Worm (Caenorhabditis elegans) whole organism, young adult: ENCODE data around the gene col-88.

Experiments used
- B0035.1 ChIP-seq: sonication (generic microtip); optimal IDR thresholded peaks from 2 replicates; lab custom pipeline; 2016; ENCODE audit warnings: missing genetic modification characterization, mild to moderate bottlenecking, missing compliant biosample characterization, missing genotype, missing genetic modification reagents
- C17E4.6 ChIP-seq: fragments of 200-800 bp; sonication (Bioruptor generic); IDR thresholded peaks from 2 replicates; pipeline ENCODE4 v1.3.6; 2022; ENCODE audit warnings: missing genetic modification reagents, missing genetic modification characterization, missing compliant biosample characterization
- D2030.7 ChIP-seq: fragments of 200-800 bp; sonication (Bioruptor generic); IDR thresholded peaks from 2 replicates; pipeline ENCODE4 v1.3.6; 2022; ENCODE audit warnings: missing genetic modification reagents, missing genetic modification characterization, missing compliant biosample characterization
- F22D6.2 ChIP-seq: sonication (generic microtip); optimal IDR thresholded peaks from 2 replicates; lab custom pipeline; 2016; ENCODE audit warnings: mild to moderate bottlenecking, missing genetic modification characterization, missing compliant biosample characterization
- F33H1.4 ChIP-seq: fragments of 200-800 bp; sonication (Bioruptor generic); IDR thresholded peaks from 2 replicates; pipeline ENCODE4 v1.3.6; 2022; ENCODE audit warnings: missing genetic modification reagents, missing genetic modification characterization, missing compliant biosample characterization
- F39B2.1 ChIP-seq: fragments of 200-800 bp; sonication (Bioruptor generic); IDR thresholded peaks from 2 replicates; pipeline ENCODE4 v1.3.6; 2022; ENCODE audit warnings: missing genetic modification reagents, missing genetic modification characterization, missing compliant biosample characterization
- F52B5.7 ChIP-seq: sonication (generic microtip); optimal IDR thresholded peaks from 2 replicates; lab custom pipeline; 2016; ENCODE audit warnings: mild to moderate bottlenecking, missing genetic modification characterization, missing compliant biosample characterization
- F57A8.1 ChIP-seq: fragments of 200-800 bp; sonication (Bioruptor generic); optimal IDR thresholded peaks from 2 replicates; lab custom pipeline; 2018; ENCODE audit warnings: mild to moderate bottlenecking, missing genetic modification characterization, moderate library complexity, missing compliant biosample characterization
- K11D2.4 ChIP-seq: fragments of 200-800 bp; sonication (Bioruptor generic); IDR thresholded peaks from 2 replicates; pipeline ENCODE4 v1.3.6; 2022; ENCODE audit warnings: missing genetic modification reagents, missing genetic modification characterization, missing compliant biosample characterization
- T26A5.8 ChIP-seq: sonication (generic microtip); optimal IDR thresholded peaks from 2 replicates; lab custom pipeline; 2016; ENCODE audit warnings: missing genetic modification characterization, missing compliant biosample characterization
- Y56A3A.18 ChIP-seq: fragments of 200-800 bp; sonication (Bioruptor generic); IDR thresholded peaks from 2 replicates; pipeline ENCODE4 v1.3.6; 2022; ENCODE audit warnings: missing genetic modification reagents, missing genetic modification characterization, missing compliant biosample characterization
- Y95B8A.8 ChIP-seq: fragments of 200-800 bp; sonication (Bioruptor generic); IDR thresholded peaks from 2 replicates; pipeline ENCODE4 v1.3.6; 2022; ENCODE audit warnings: missing genetic modification reagents, missing genetic modification characterization, missing compliant biosample characterization
- akir-1 ChIP-seq: fragments of 200-800 bp; sonication (Bioruptor generic); optimal IDR thresholded peaks from 2 replicates; lab custom pipeline; 2018; ENCODE audit warnings: mild to moderate bottlenecking, missing genetic modification characterization, moderate library complexity, missing compliant biosample characterization
- ama-1 ChIP-seq, 3 experiments: fragments of 150-350 bp in 1 of 3; sonication (generic microtip) in 2 of 3; optimal IDR thresholded peaks; 2 replicates each; lab custom pipeline; 2014 to 2018; ENCODE audit warnings: missing biosample characterization in 2 of 3, missing genetic modification characterization in 2 of 3, missing genetic modification reagents in 2 of 3
- attf-3 ChIP-seq: fragments of 200-800 bp; sonication (Bioruptor generic); conservative IDR thresholded peaks from 2 replicates; pipeline ENCODE4 v1.3.6; 2022; ENCODE audit warnings: missing genetic modification reagents, missing genetic modification characterization, missing compliant biosample characterization
- bed-1 ChIP-seq: fragments of 200-800 bp; sonication (Bioruptor generic); IDR thresholded peaks from 2 replicates; pipeline ENCODE4 v1.3.6; 2022; ENCODE audit warnings: missing genetic modification reagents, missing genetic modification characterization, missing compliant biosample characterization
- bed-2 ChIP-seq: fragments of 200-800 bp; sonication (Bioruptor generic); IDR thresholded peaks from 2 replicates; pipeline ENCODE4 v1.3.6; 2022; ENCODE audit warnings: missing genetic modification reagents, missing genetic modification characterization, missing compliant biosample characterization
- cebp-1 ChIP-seq, 2 experiments: fragments of 200-800 bp in 1 of 2; sonication (Bioruptor generic) in 1 of 2; sonication (generic microtip) in 1 of 2; IDR thresholded peaks in 1 of 2; optimal IDR thresholded peaks in 1 of 2; 2 replicates each; pipeline versions ENCODE4 v1.3.6 to Lab custom; 2017 to 2022; ENCODE audit warnings: missing compliant biosample characterization in 2 of 2, missing genetic modification characterization in 2 of 2, mild to moderate bottlenecking in 1 of 2, missing genetic modification reagents in 1 of 2, moderate library complexity in 1 of 2
- ceh-40 ChIP-seq: fragments of 200-800 bp; sonication (Bioruptor generic); IDR thresholded peaks from 2 replicates; pipeline ENCODE4 v1.3.6; 2022; ENCODE audit warnings: missing genetic modification characterization, missing compliant biosample characterization
- ceh-79 ChIP-seq: sonication (generic microtip); optimal IDR thresholded peaks from 2 replicates; lab custom pipeline; 2017; ENCODE audit warnings: mild to moderate bottlenecking, missing genetic modification characterization, missing compliant biosample characterization
- dox-1 ChIP-seq: fragments of 200-800 bp; sonication (Bioruptor generic); IDR thresholded peaks from 2 replicates; pipeline ENCODE4 v1.3.6; 2022; ENCODE audit warnings: missing genetic modification reagents, missing genetic modification characterization, missing compliant biosample characterization
- dpff-1 ChIP-seq: sonication (generic microtip); optimal IDR thresholded peaks from 2 replicates; lab custom pipeline; 2017; ENCODE audit warnings: mild to moderate bottlenecking, missing genetic modification characterization, missing compliant biosample characterization
- dpl-1 ChIP-seq: fragments of 150-350 bp; optimal IDR thresholded peaks from 2 replicates; lab custom pipeline; 2014; ENCODE audit warnings: missing biosample characterization, missing genetic modification reagents, missing genetic modification characterization
- fkh-3 ChIP-seq: sonication (generic microtip); optimal IDR thresholded peaks from 2 replicates; lab custom pipeline; 2016; ENCODE audit warnings: mild to moderate bottlenecking, missing genetic modification characterization, missing compliant biosample characterization
- gei-17 ChIP-seq: fragments of 200-800 bp; sonication (Bioruptor generic); optimal IDR thresholded peaks from 2 replicates; lab custom pipeline; 2018; ENCODE audit warnings: mild to moderate bottlenecking, missing genetic modification characterization, missing compliant biosample characterization
- hmg-20 ChIP-seq: fragments of 200-800 bp; sonication (Bioruptor generic); IDR thresholded peaks from 2 replicates; pipeline ENCODE4 v1.3.6; 2022; ENCODE audit warnings: missing genetic modification reagents, missing genetic modification characterization, missing compliant biosample characterization
- let-526 ChIP-seq: fragments of 200-800 bp; sonication (Bioruptor generic); IDR thresholded peaks from 2 replicates; pipeline ENCODE4 v1.3.6; 2022; ENCODE audit warnings: missing genetic modification reagents, missing genetic modification characterization, missing compliant biosample characterization
- let-607 ChIP-seq, 2 experiments: fragments of 200-800 bp in 1 of 2; sonication (Bioruptor generic) in 1 of 2; sonication (generic microtip) in 1 of 2; optimal IDR thresholded peaks; 2 replicates each; lab custom pipeline; 2016 to 2018; ENCODE audit warnings: mild to moderate bottlenecking in 2 of 2, missing compliant biosample characterization in 2 of 2, missing genetic modification characterization in 2 of 2, moderate library complexity in 2 of 2, missing genotype in 1 of 2
- lsl-1 ChIP-seq: fragments of 200-800 bp; sonication (Bioruptor generic); optimal IDR thresholded peaks from 2 replicates; lab custom pipeline; 2018; ENCODE audit warnings: mild to moderate bottlenecking, missing genetic modification characterization, moderate library complexity, missing compliant biosample characterization
- madf-10 ChIP-seq: sonication (generic microtip); optimal IDR thresholded peaks from 2 replicates; lab custom pipeline; 2016; ENCODE audit warnings: mild to moderate bottlenecking, missing genetic modification characterization, missing compliant biosample characterization
- madf-6 ChIP-seq: fragments of 200-800 bp; sonication (Bioruptor generic); IDR thresholded peaks from 2 replicates; pipeline ENCODE4 v1.3.6; 2022; ENCODE audit warnings: missing genetic modification reagents, missing genetic modification characterization, missing compliant biosample characterization
- nfya-1 ChIP-seq: sonication (generic microtip); optimal IDR thresholded peaks from 2 replicates; lab custom pipeline; 2017; ENCODE audit warnings: antibody characterized with exemption, missing compliant biosample characterization, missing genetic modification characterization, borderline replicate concordance; ENCODE audit not compliant: insufficient read depth
- nfya-2 ChIP-seq: fragments of 200-800 bp; sonication (Bioruptor generic); IDR thresholded peaks from 2 replicates; pipeline ENCODE4 v1.3.6; 2022; ENCODE audit warnings: missing genetic modification reagents, missing genetic modification characterization, missing compliant biosample characterization
- nfyb-1 ChIP-seq: fragments of 200-800 bp; sonication (Bioruptor generic); IDR thresholded peaks from 2 replicates; pipeline ENCODE4 v1.3.6; 2022; ENCODE audit warnings: missing genetic modification reagents, missing genetic modification characterization, missing compliant biosample characterization
- nhr-179 ChIP-seq: sonication (generic microtip); optimal IDR thresholded peaks from 2 replicates; lab custom pipeline; 2016; ENCODE audit warnings: mild to moderate bottlenecking, missing genetic modification characterization, missing compliant biosample characterization
- nhr-90 ChIP-seq: sonication (generic microtip); optimal IDR thresholded peaks from 2 replicates; lab custom pipeline; 2016; ENCODE audit warnings: missing genotype, mild to moderate bottlenecking, missing genetic modification characterization, missing compliant biosample characterization
- rcor-1 ChIP-seq: fragments of 200-800 bp; sonication (Bioruptor generic); IDR thresholded peaks from 2 replicates; pipeline ENCODE4 v1.3.6; 2022; ENCODE audit warnings: missing genetic modification reagents, missing genetic modification characterization, missing compliant biosample characterization
- rpc-1 ChIP-seq, 2 experiments: fragments of 150-350 bp in 1 of 2; sonication (generic microtip) in 1 of 2; optimal IDR thresholded peaks; 2 replicates each; lab custom pipeline; 2014 to 2018; ENCODE audit warnings: missing biosample characterization in 1 of 2, missing genetic modification characterization in 1 of 2, missing genetic modification reagents in 1 of 2, missing genotype in 1 of 2
- snpc-3.4 ChIP-seq: sonication (generic microtip); optimal IDR thresholded peaks from 2 replicates; lab custom pipeline; 2017; ENCODE audit warnings: missing genetic modification characterization, mild to moderate bottlenecking, missing compliant biosample characterization, antibody characterized with exemption, moderate library complexity, missing genotype, missing genetic modification reagents
- snpc-4 ChIP-seq, 5 experiments: fragments of 150-350 bp in 1 of 5; sonication (generic microtip) in 4 of 5; optimal IDR thresholded peaks; 2 replicates each; lab custom pipeline; 2014 to 2018; ENCODE audit warnings: missing genetic modification characterization in 5 of 5, missing biosample characterization in 3 of 5, antibody characterized with exemption in 2 of 5, mild to moderate bottlenecking in 2 of 5, missing compliant biosample characterization in 2 of 5, missing genotype in 2 of 5, moderate library complexity in 2 of 5, missing genetic modification reagents in 1 of 5
- sptf-2 ChIP-seq: fragments of 200-800 bp; sonication (Bioruptor generic); optimal IDR thresholded peaks from 2 replicates; lab custom pipeline; 2018; ENCODE audit warnings: mild to moderate bottlenecking, missing genetic modification characterization, missing compliant biosample characterization
- tlf-1 ChIP-seq: fragments of 200-800 bp; sonication (Bioruptor generic); optimal IDR thresholded peaks from 2 replicates; lab custom pipeline; 2018; ENCODE audit warnings: mild to moderate bottlenecking, missing genetic modification characterization, missing compliant biosample characterization
- xnd-1 ChIP-seq: sonication (generic microtip); optimal IDR thresholded peaks from 2 replicates; lab custom pipeline; 2016; ENCODE audit warnings: missing genotype, missing genetic modification reagents, missing genetic modification characterization, missing compliant biosample characterization
- zim-3 ChIP-seq: sonication (generic microtip); optimal IDR thresholded peaks from 2 replicates; lab custom pipeline; 2017; ENCODE audit warnings: mild to moderate bottlenecking, missing genetic modification characterization, moderate library complexity, missing compliant biosample characterization
- ztf-18 ChIP-seq: sonication (generic microtip); optimal IDR thresholded peaks from 2 replicates; lab custom pipeline; 2016; ENCODE audit warnings: missing genotype, mild to moderate bottlenecking, missing genetic modification characterization, missing compliant biosample characterization
- ztf-26 ChIP-seq: sonication (generic microtip); optimal IDR thresholded peaks from 2 replicates; lab custom pipeline; 2017; ENCODE audit warnings: missing genetic modification characterization, missing compliant biosample characterization

Gene col-88

ce11 chrIII:89155-89554 is 48.3 kb downstream of the col-88 start:
- TF ChIP-seq Y56A3A.18 (peak; percentile 83; the same call in 1 of the 2 replicates), F39B2.1 (GFP tag; lab: Robert Waterston, UW) (0 out of 2 replicates have a peak, but pooled peaks have one; percentile 27), B0035.1 (tag; lab: Kevin White, UChicago) (peak; percentile 73), let-526 (GFP tag; lab: Robert Waterston, UW) (no peak), cebp-1 (GFP tag; IDR thresholded peaks at IDR 0.05; lab: Robert Waterston, UW) (no peak), cebp-1 (tag; optimal IDR thresholded peaks at IDR 0.05; lab: Kevin White, UChicago) (peak; percentile 67), C17E4.6 (GFP tag; lab: Robert Waterston, UW) (peak; percentile 71), D2030.7 (GFP tag; lab: Robert Waterston, UW) (peak; percentile 91), F22D6.2 (peak; percentile 5), bed-2 (GFP tag; lab: Robert Waterston, UW) (no peak), akir-1 (GFP tag; lab: Kevin White, UChicago) (no peak), ztf-26 (tag; lab: Kevin White, UChicago) (no peak), lsl-1 (GFP tag; lab: Kevin White, UChicago) (peak; percentile 51), T26A5.8 (tag; lab: Kevin White, UChicago) (peak; percentile 42), nhr-179 (no peak), nfyb-1 (peak; percentile 35; the same call in 1 of the 2 replicates), sptf-2 (GFP tag; lab: Kevin White, UChicago) (no peak), ceh-40 (GFP tag; lab: Robert Waterston, UW) (0 out of 2 replicates have a peak, but pooled peaks have one; percentile 41), madf-10 (tag; lab: Kevin White, UChicago) (peak; percentile 62), hmg-20 (0 out of 2 replicates have a peak, but pooled peaks have one; percentile 61), attf-3 (GFP tag; lab: Robert Waterston, UW) (peak; percentile 78), nfya-2 (GFP tag; lab: Robert Waterston, UW) (peak; percentile 71; the same call in 1 of the 2 replicates), Y95B8A.8 (GFP tag; lab: Robert Waterston, UW) (no peak), F33H1.4 (GFP tag; lab: Robert Waterston, UW) (peak; percentile 37; the same call in 1 of the 2 replicates), ztf-18 (tag; lab: Kevin White, UChicago) (peak; percentile 32), zim-3 (tag; lab: Kevin White, UChicago) (peak; percentile 92), ceh-79 (tag; lab: Kevin White, UChicago) (peak; percentile 76), nhr-90 (peak; percentile 67), F52B5.7 (tag; lab: Kevin White, UChicago) (peak; percentile 70), let-607 (tag; optimal IDR thresholded peaks at IDR 0.05; lab: Kevin White, UChicago) (peak in 1 of 2 experiments; percentile 18), madf-6 (GFP tag; lab: Robert Waterston, UW) (peak; percentile 75), gei-17 (GFP tag; lab: Kevin White, UChicago) (no peak), fkh-3 (tag; lab: Kevin White, UChicago) (no peak), rpc-1 (optimal IDR thresholded peaks at IDR 0.05; lab: Kevin White, UChicago) (peak; percentile 54), rpc-1 (tag; optimal IDR thresholded peaks at IDR 0.05; lab: Kevin White, UChicago) (peak; percentile 83), ama-1 (optimal IDR thresholded peaks at IDR 0.05; lab: Kevin White, UChicago) (no peak), ama-1 (GFP tag; optimal IDR thresholded peaks at IDR 0.05; lab: Kevin White, UChicago) (peak; percentile 46 to 81), K11D2.4 (no peak), xnd-1 (tag; lab: Kevin White, UChicago) (no peak), dox-1 (GFP tag; lab: Robert Waterston, UW) (peak; percentile 78), snpc-4 (GFP tag; optimal IDR thresholded peaks at IDR 0.05; lab: Kevin White, UChicago) (peak; percentile 49), snpc-4 (tag; optimal IDR thresholded peaks at IDR 0.05; lab: Kevin White, UChicago) (peak in 3 of 4 experiments; percentile 49 to 67 (median 61)), tlf-1 (GFP tag; lab: Kevin White, UChicago) (peak; percentile 63), snpc-3.4 (tag; lab: Kevin White, UChicago) (peak; percentile 85), dpff-1 (no peak), nfya-1 (no peak), bed-1 (GFP tag; lab: Robert Waterston, UW) (no peak), rcor-1 (GFP tag; lab: Robert Waterston, UW) (peak; percentile 71), dpl-1 (GFP tag; lab: Kevin White, UChicago) (no peak), F57A8.1 (GFP tag; lab: Kevin White, UChicago) (no peak)
